Fruit fly (Drosophila melanogaster) whole organism, adult: ENCODE measurements around the gene CG10866.
A peak's percentile ranks its signal among the peaks of the same experiment; 100 is the strongest.

ENCODE experiments used
- CG11617 ChIP-seq: fragments of 200-800 bp; sonication (Bioruptor generic); optimal IDR thresholded peaks from 2 replicates; lab custom pipeline; 2017; ENCODE audit warnings: mild to moderate bottlenecking, missing biosample characterization, missing genetic modification reagents, missing genetic modification characterization
- CG12768 ChIP-seq: fragments of 200-800 bp; sonication (Bioruptor generic); optimal IDR thresholded peaks from 2 replicates; lab custom pipeline; 2017; ENCODE audit warnings: missing biosample characterization, missing genetic modification characterization, mild to moderate bottlenecking, moderate library complexity, missing genetic modification reagents
- CG14711 ChIP-seq: fragments of 200-800 bp; sonication (Bioruptor generic); optimal IDR thresholded peaks from 2 replicates; lab custom pipeline; 2018; ENCODE audit warnings: missing biosample characterization, mild to moderate bottlenecking, missing genetic modification characterization, moderate library complexity
- CG1620 ChIP-seq: fragments of 200-800 bp; sonication (Bioruptor generic); optimal IDR thresholded peaks from 2 replicates; lab custom pipeline; 2016; ENCODE audit warnings: missing biosample characterization, missing genetic modification characterization
- CG33017 ChIP-seq: fragments of 200-800 bp; sonication (Bioruptor generic); optimal IDR thresholded peaks from 2 replicates; lab custom pipeline; 2018; ENCODE audit warnings: missing biosample characterization, mild to moderate bottlenecking, missing genetic modification characterization, moderate library complexity
- CG5204 ChIP-seq: fragments of 200-800 bp; sonication (Bioruptor generic); optimal IDR thresholded peaks from 2 replicates; lab custom pipeline; 2016; ENCODE audit warnings: missing biosample characterization, missing genetic modification characterization
- CG7045 ChIP-seq: fragments of 200-800 bp; sonication (Bioruptor generic); optimal IDR thresholded peaks from 2 replicates; lab custom pipeline; 2017; ENCODE audit warnings: missing biosample characterization, mild to moderate bottlenecking, missing genetic modification characterization
- CG7101 ChIP-seq: fragments of 200-800 bp; sonication (Bioruptor generic); optimal IDR thresholded peaks from 2 replicates; lab custom pipeline; 2018; ENCODE audit warnings: missing biosample characterization, mild to moderate bottlenecking, missing genetic modification characterization, moderate library complexity
- Clk ChIP-seq: fragments of 200-800 bp; sonication (Bioruptor generic); optimal IDR thresholded peaks from 2 replicates; lab custom pipeline; 2017; ENCODE audit warnings: missing biosample characterization, missing genetic modification characterization
- Crg-1 ChIP-seq: fragments of 200-800 bp; sonication (Bioruptor generic); optimal IDR thresholded peaks from 2 replicates; lab custom pipeline; 2016; ENCODE audit warnings: missing biosample characterization, missing genetic modification characterization
- Hr96 ChIP-seq: fragments of 200-800 bp; sonication (Bioruptor generic); optimal IDR thresholded peaks from 2 replicates; lab custom pipeline; 2016; ENCODE audit warnings: missing biosample characterization, missing genetic modification characterization
- Mnt ChIP-seq: fragments of 200-800 bp; sonication (Bioruptor generic); optimal IDR thresholded peaks from 2 replicates; lab custom pipeline; 2016; ENCODE audit warnings: missing biosample characterization, mild to moderate bottlenecking, missing genetic modification characterization
- bab1 ChIP-seq: fragments of 200-800 bp; sonication (Bioruptor generic); optimal IDR thresholded peaks from 3 replicates; lab custom pipeline; 2019; ENCODE audit warnings: missing biosample characterization, mild to moderate bottlenecking, missing genetic modification characterization, moderate library complexity
- cic ChIP-seq: fragments of 200-800 bp; sonication (Bioruptor generic); optimal IDR thresholded peaks from 2 replicates; lab custom pipeline; 2017; ENCODE audit warnings: missing biosample characterization, mild to moderate bottlenecking, missing genetic modification characterization, moderate library complexity
- cnc ChIP-seq, 2 experiments: fragments of >200 bp; optimal IDR thresholded peaks; 2 replicates each; lab custom pipeline; 2017
- kay ChIP-seq: fragments of 200-800 bp; sonication (Bioruptor generic); peaks from one replicate; lab custom pipeline; 2016; ENCODE audit warnings: missing biosample characterization, missing genetic modification characterization, borderline replicate concordance
- ovo ChIP-seq: fragments of 200-800 bp; sonication (Bioruptor generic); optimal IDR thresholded peaks from 2 replicates; lab custom pipeline; 2016; ENCODE audit warnings: missing biosample characterization, missing genetic modification characterization
- pad ChIP-seq: fragments of 200-800 bp; sonication (Bioruptor generic); optimal IDR thresholded peaks from 3 replicates; lab custom pipeline; 2017; ENCODE audit warnings: missing biosample characterization, missing genetic modification characterization, mild to moderate bottlenecking, moderate library complexity, missing genetic modification reagents
- tj ChIP-seq: fragments of 200-800 bp; sonication (Bioruptor generic); optimal IDR thresholded peaks from 3 replicates; lab custom pipeline; 2017; ENCODE audit warnings: missing biosample characterization, mild to moderate bottlenecking, missing genetic modification characterization, moderate library complexity
- toe ChIP-seq: fragments of 200-800 bp; sonication (Bioruptor generic); optimal IDR thresholded peaks from 2 replicates; lab custom pipeline; 2016; ENCODE audit warnings: missing biosample characterization, missing genetic modification characterization

CG10866 gene

DNA sequence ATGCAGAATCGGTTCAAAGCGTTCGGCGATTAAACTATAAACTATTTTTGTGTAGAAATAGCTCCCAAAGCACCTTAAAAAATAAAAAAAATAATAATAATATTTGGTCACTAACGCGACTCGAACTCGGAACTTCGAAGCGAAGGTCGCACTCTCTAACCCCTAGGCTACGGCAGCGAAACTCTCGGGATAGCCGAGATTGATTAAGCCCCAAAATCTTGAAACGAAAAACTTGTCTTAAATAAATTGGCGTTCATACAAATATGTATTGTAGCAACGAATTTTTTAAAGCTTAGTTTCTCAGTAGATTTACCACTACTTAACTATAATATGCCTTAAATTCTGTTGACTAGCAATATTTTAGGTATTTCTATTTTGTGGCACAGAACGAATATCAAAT, 43.4 kb downstream of the CG10866 start:
- no peak for TF ChIP-seq Hr96 (GFP tag; lab: Kevin White, UChicago)
- TF ChIP-seq CG7101 (tag; lab: Kevin White, UChicago), result no peak
- no peak for TF ChIP-seq ovo
- no peak for TF ChIP-seq cnc (optimal IDR thresholded peaks at IDR 0.05; lab: Kevin White, UChicago)
- TF ChIP-seq CG12768, result no peak
- no peak for TF ChIP-seq cic (GFP tag; lab: Kevin White, UChicago)
- TF ChIP-seq Mnt, result no peak
- TF ChIP-seq CG14711 (tag; lab: Kevin White, UChicago), result no peak
- no peak for TF ChIP-seq tj (GFP tag; lab: Kevin White, UChicago)
- no peak for TF ChIP-seq bab1 (GFP tag; lab: Kevin White, UChicago)

DNA sequence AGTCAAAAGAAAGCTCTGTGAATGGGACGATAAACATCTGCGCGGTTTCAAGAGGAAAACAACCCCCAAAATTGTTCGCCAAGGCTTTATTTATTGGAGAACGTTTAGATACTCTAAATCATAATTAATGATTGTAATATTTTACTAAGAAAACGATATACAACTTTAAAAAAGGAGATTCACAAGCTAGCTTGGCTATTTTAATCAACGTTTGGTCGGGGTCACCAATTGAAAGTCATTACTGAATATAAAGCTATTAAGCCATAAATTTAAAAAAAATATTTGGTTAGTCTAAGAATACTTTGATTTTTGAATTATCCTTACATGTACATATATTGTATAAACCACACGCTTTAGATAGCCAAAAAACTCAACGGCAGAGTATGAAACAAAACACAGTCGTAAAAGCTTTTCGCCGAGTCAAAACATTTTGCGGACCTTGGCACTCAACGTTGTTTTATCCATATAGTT, 45.6 kb downstream of the CG10866 start, which contains the start of gene Fie:
Gene Fie, plus strand, starts transcription at position 421 of the 471 bp plus-strand sequence.
- TF ChIP-seq CG1620 (no peak), CG12768 (no peak), Crg-1 (GFP tag; lab: Kevin White, UChicago) (no peak), pad (GFP tag; lab: Kevin White, UChicago) (no peak), cnc (optimal IDR thresholded peaks at IDR 0.05; lab: Kevin White, UChicago) (no peak), bab1 (GFP tag; lab: Kevin White, UChicago) (no peak), toe (GFP tag; lab: Kevin White, UChicago) (peak; percentile 32), Clk (GFP tag; lab: Kevin White, UChicago) (no peak), ovo (no peak), tj (GFP tag; lab: Kevin White, UChicago) (no peak), kay (GFP tag; lab: Kevin White, UChicago) (peak; percentile 47), Mnt (no peak), CG33017 (tag; lab: Kevin White, UChicago) (peak; percentile 63), CG7101 (tag; lab: Kevin White, UChicago) (no peak), CG14711 (tag; lab: Kevin White, UChicago) (no peak), cic (GFP tag; lab: Kevin White, UChicago) (peak; percentile 2), CG11617 (peak; percentile 4), CG7045 (GFP tag; lab: Kevin White, UChicago) (no peak), Hr96 (GFP tag; lab: Kevin White, UChicago) (no peak), CG5204 (peak; percentile 58)

DNA sequence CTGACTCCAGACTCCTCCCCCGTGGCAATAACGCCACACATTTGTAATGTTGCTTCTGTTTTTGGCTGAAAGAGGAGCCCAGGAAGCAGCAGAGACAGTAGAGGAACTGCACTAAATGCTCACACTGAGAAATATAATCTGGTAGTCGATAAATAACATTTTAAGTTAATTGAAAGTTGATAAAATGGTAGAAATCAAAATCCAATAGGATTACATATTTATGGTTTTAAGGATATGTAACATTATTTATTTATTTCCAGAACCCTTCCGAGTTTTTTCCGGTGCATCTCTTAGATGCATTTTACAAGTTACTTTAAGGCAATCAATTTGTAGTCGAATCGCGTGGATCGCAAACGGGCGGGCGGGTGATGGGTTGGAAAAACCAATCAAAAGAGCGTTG, 46.9 kb downstream of the CG10866 start:
- no peak for TF ChIP-seq CG7101 (tag; lab: Kevin White, UChicago)
- no peak for TF ChIP-seq toe (GFP tag; lab: Kevin White, UChicago)
- no peak for TF ChIP-seq cic (GFP tag; lab: Kevin White, UChicago)
- TF ChIP-seq CG7045 (GFP tag; lab: Kevin White, UChicago), result no peak
- TF ChIP-seq CG1620, result no peak
- TF ChIP-seq kay (GFP tag; lab: Kevin White, UChicago), result no peak
- no peak for TF ChIP-seq tj (GFP tag; lab: Kevin White, UChicago)
- no peak for TF ChIP-seq CG12768
- TF ChIP-seq Mnt, result no peak
- TF ChIP-seq Hr96 (GFP tag; lab: Kevin White, UChicago), result no peak
- no peak for TF ChIP-seq bab1 (GFP tag; lab: Kevin White, UChicago)
- TF ChIP-seq CG33017 (tag; lab: Kevin White, UChicago), result no peak
- TF ChIP-seq Crg-1 (GFP tag; lab: Kevin White, UChicago), result no peak
- TF ChIP-seq CG11617, result no peak
- TF ChIP-seq pad (GFP tag; lab: Kevin White, UChicago), result no peak
- no peak for TF ChIP-seq CG14711 (tag; lab: Kevin White, UChicago)
- TF ChIP-seq Clk (GFP tag; lab: Kevin White, UChicago), result no peak
- TF ChIP-seq cnc (optimal IDR thresholded peaks at IDR 0.05; lab: Kevin White, UChicago), result no peak
- TF ChIP-seq CG5204, result no peak
- TF ChIP-seq ovo, result no peak

DNA sequence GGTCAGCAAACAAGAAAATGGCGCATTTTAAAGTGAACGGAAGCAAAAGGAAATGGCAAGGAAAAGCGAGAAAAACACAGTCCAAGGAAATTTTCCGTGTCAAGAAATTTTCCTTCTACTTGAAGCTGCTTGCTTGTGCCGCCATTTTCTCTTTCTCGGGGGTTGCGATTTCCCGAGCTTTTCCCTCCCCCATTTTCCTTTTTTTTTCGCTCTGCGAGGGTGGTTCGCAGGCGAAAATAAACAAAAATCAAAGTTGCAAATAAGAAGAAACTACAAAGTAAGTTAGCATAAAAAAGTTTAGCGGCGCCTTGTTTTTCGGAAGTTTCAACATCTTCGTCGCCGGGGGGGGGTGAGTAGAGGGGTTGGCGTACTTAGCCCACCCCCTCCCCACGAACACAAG, 50.4 kb downstream of the CG10866 start:
- TF ChIP-seq Hr96 (GFP tag; lab: Kevin White, UChicago), result no peak
- no peak for TF ChIP-seq CG14711 (tag; lab: Kevin White, UChicago)
- no peak for TF ChIP-seq CG1620
